Fruit fly (Drosophila melanogaster) whole organism, embryonic: Measurements from ENCODE around the gene stg1.

Experiments used
- CG3726 ChIP-seq: fragments of 200-800 bp; sonication (Bioruptor generic); IDR thresholded peaks from 3 replicates; pipeline ENCODE4, ENCODE4 v1.3.6; 2022; ENCODE audit warnings: missing biosample characterization, missing genetic modification characterization
- br ChIP-seq: fragments of >200 bp; optimal IDR thresholded peaks from 2 replicates; lab custom pipeline; 2017
- en ChIP-seq: fragments of 200-800 bp; sonication (Bioruptor generic); optimal IDR thresholded peaks from 2 replicates; lab custom pipeline; 2016; ENCODE audit warnings: missing biosample characterization, missing genetic modification characterization
- nmo ChIP-seq: fragments of 200-800 bp; sonication (Bioruptor generic); optimal IDR thresholded peaks from 2 replicates; lab custom pipeline; 2018; ENCODE audit warnings: missing biosample characterization, mild to moderate bottlenecking, missing genetic modification characterization, moderate library complexity

- TF ChIP-seq en (GFP tag; lab: Kevin White, UChicago) (no peak), CG3726 (GFP tag; lab: Robert Waterston, UW) (no peak), br (no peak), nmo (GFP tag; lab: Kevin White, UChicago) (no peak)
Observed at dm6 chrX:21125966-21126553, 32.4 kb downstream of the stg1 start.
